Fruit fly (Drosophila melanogaster) whole organism, embryonic: ENCODE measurements around the gene CG3726.

Source experiments
- CG10209 ChIP-seq: fragments of 200-800 bp; sonication (Bioruptor generic); optimal IDR thresholded peaks from 3 replicates; lab custom pipeline; 2017; ENCODE audit warnings: missing biosample characterization, mild to moderate bottlenecking, missing genetic modification characterization, missing genetic modification reagents
- CG11456 ChIP-seq: fragments of 200-800 bp; sonication (Bioruptor generic); IDR thresholded peaks from 3 replicates; pipeline ENCODE4 v1.3.6; 2022; ENCODE audit warnings: missing biosample characterization, missing genetic modification characterization
- CG11504 ChIP-seq: fragments of 200-800 bp; sonication (Bioruptor generic); optimal IDR thresholded peaks from 3 replicates; lab custom pipeline; 2019; ENCODE audit warnings: missing biosample characterization, mild to moderate bottlenecking, missing genetic modification characterization, moderate library complexity
- CG11696 ChIP-seq: fragments of 200-800 bp; sonication (Bioruptor generic); IDR thresholded peaks from 2 replicates; pipeline ENCODE4 v1.3.6; 2022; ENCODE audit warnings: missing biosample characterization, missing genetic modification characterization
- CG12942 ChIP-seq: fragments of 200-800 bp; sonication (Bioruptor generic); optimal IDR thresholded peaks from 3 replicates; lab custom pipeline; 2016; ENCODE audit warnings: missing biosample characterization, missing genetic modification characterization
- CG15601 ChIP-seq: fragments of 200-800 bp; sonication (Bioruptor generic); optimal IDR thresholded peaks from 3 replicates; lab custom pipeline; 2019; ENCODE audit warnings: missing biosample characterization, mild to moderate bottlenecking, missing genetic modification characterization, moderate library complexity
- CG1832 ChIP-seq: fragments of 200-800 bp; sonication (Bioruptor generic); optimal IDR thresholded peaks from 2 replicates; lab custom pipeline; 2017; ENCODE audit warnings: missing biosample characterization, mild to moderate bottlenecking, missing genetic modification characterization, inconsistent platforms
- CG2120 ChIP-seq: fragments of 200-800 bp; sonication (Bioruptor generic); optimal IDR thresholded peaks from 3 replicates; lab custom pipeline; 2016; ENCODE audit warnings: missing biosample characterization, missing genetic modification characterization
- CG3838 ChIP-seq: fragments of 200-800 bp; sonication (Bioruptor generic); optimal IDR thresholded peaks from 3 replicates; lab custom pipeline; 2016; ENCODE audit warnings: missing biosample characterization, missing genetic modification characterization
- CG4707 ChIP-seq: fragments of 200-800 bp; sonication (Bioruptor generic); optimal IDR thresholded peaks from 2 replicates; lab custom pipeline; 2018; ENCODE audit warnings: missing biosample characterization, mild to moderate bottlenecking, missing genetic modification characterization, moderate library complexity
- CG4730 ChIP-seq: fragments of 200-800 bp; sonication (Bioruptor generic); IDR thresholded peaks from 2 replicates; pipeline ENCODE4 v1.3.6; 2022; ENCODE audit warnings: missing biosample characterization, missing genetic modification characterization
- CG5245 ChIP-seq: fragments of 200-800 bp; sonication (Bioruptor generic); optimal IDR thresholded peaks from 3 replicates; lab custom pipeline; 2016; ENCODE audit warnings: missing biosample characterization, missing genetic modification characterization
- CG7786 ChIP-seq: fragments of 200-800 bp; sonication (Bioruptor generic); optimal IDR thresholded peaks from 2 replicates; lab custom pipeline; 2016; ENCODE audit warnings: missing biosample characterization, missing genetic modification characterization
- CG7987 ChIP-seq: fragments of 200-800 bp; sonication (Bioruptor generic); optimal IDR thresholded peaks from 2 replicates; lab custom pipeline; 2018; ENCODE audit warnings: missing biosample characterization, mild to moderate bottlenecking, missing genetic modification characterization, moderate library complexity
- CG8388 ChIP-seq: fragments of 200-800 bp; sonication (Bioruptor generic); optimal IDR thresholded peaks from 2 replicates; lab custom pipeline; 2019; ENCODE audit warnings: missing biosample characterization, mild to moderate bottlenecking, missing genetic modification characterization, moderate library complexity
- Dek ChIP-seq: fragments of 200-800 bp; sonication (Bioruptor generic); optimal IDR thresholded peaks from 3 replicates; lab custom pipeline; 2019; ENCODE audit warnings: missing biosample characterization, mild to moderate bottlenecking, missing genetic modification characterization, moderate library complexity
- Dip3 ChIP-seq: fragments of 200-800 bp; sonication (Bioruptor generic); optimal IDR thresholded peaks from 3 replicates; lab custom pipeline; 2016; ENCODE audit warnings: missing biosample characterization, missing genetic modification characterization
- Doc2 ChIP-seq: fragments of 200-800 bp; sonication (Bioruptor generic); IDR thresholded peaks from 2 replicates; pipeline ENCODE4 v1.3.6; 2022; ENCODE audit warnings: missing biosample characterization, missing genetic modification characterization
- Elba2 ChIP-seq: fragments of 200-800 bp; sonication (Bioruptor generic); optimal IDR thresholded peaks from 3 replicates; lab custom pipeline; 2016; ENCODE audit warnings: missing biosample characterization, missing genetic modification characterization
- Gug ChIP-seq: fragments of 200-800 bp; sonication (Bioruptor generic); IDR thresholded peaks from 4 replicates; pipeline ENCODE4 v1.3.6; 2022; ENCODE audit warnings: missing biosample characterization, missing genetic modification characterization
- HLH4C ChIP-seq: fragments of 200-800 bp; sonication (Bioruptor generic); IDR thresholded peaks from 3 replicates; pipeline ENCODE4 v1.3.6; 2022; ENCODE audit warnings: missing biosample characterization, missing genetic modification characterization; ENCODE audit not compliant: partially characterized antibody
- Hmr ChIP-seq: fragments of 200-800 bp; sonication (Bioruptor generic); optimal IDR thresholded peaks from 3 replicates; lab custom pipeline; 2017; ENCODE audit warnings: mild to moderate bottlenecking, missing biosample characterization, missing genetic modification reagents, missing genetic modification characterization
- Jarid2 ChIP-seq: fragments of 200-800 bp; sonication (Bioruptor generic); optimal IDR thresholded peaks from 3 replicates; lab custom pipeline; 2017; ENCODE audit warnings: mild to moderate bottlenecking, missing biosample characterization, missing genetic modification reagents, missing genetic modification characterization
- Kr ChIP-seq: fragments of 200-800 bp; sonication (Bioruptor generic); optimal IDR thresholded peaks from 2 replicates; lab custom pipeline; 2017; ENCODE audit warnings: missing biosample characterization, mild to moderate bottlenecking, missing genetic modification characterization
- Mad ChIP-seq: fragments of 200-800 bp; sonication (Bioruptor generic); optimal IDR thresholded peaks from 2 replicates; lab custom pipeline; 2016; ENCODE audit warnings: missing biosample characterization, missing genetic modification characterization
- Nf-YC ChIP-seq: fragments of 200-800 bp; optimal IDR thresholded peaks from 3 replicates; lab custom pipeline; 2019; ENCODE audit warnings: missing biosample characterization, mild to moderate bottlenecking, missing genetic modification characterization, moderate library complexity
- Poxn ChIP-seq: fragments of 200-800 bp; sonication (Bioruptor generic); IDR thresholded peaks from 2 replicates; pipeline ENCODE4 v1.3.6; 2022; ENCODE audit warnings: missing biosample characterization, missing genetic modification characterization
- Rfx ChIP-seq: fragments of 200-800 bp; sonication (Bioruptor generic); IDR thresholded peaks from 2 replicates; pipeline ENCODE4 v1.3.6; 2022; ENCODE audit warnings: missing biosample characterization, missing genetic modification characterization
- Rx ChIP-seq: fragments of 200-800 bp; sonication (Bioruptor generic); IDR thresholded peaks from 2 replicates; pipeline ENCODE4 v1.3.6; 2022; ENCODE audit warnings: missing biosample characterization, missing genetic modification characterization
- Six4 ChIP-seq: fragments of 200-800 bp; sonication (Bioruptor generic); optimal IDR thresholded peaks from 2 replicates; lab custom pipeline; 2016; ENCODE audit warnings: missing biosample characterization, missing genetic modification characterization
- Xbp1 ChIP-seq: fragments of 200-800 bp; sonication (Bioruptor generic); optimal IDR thresholded peaks from 3 replicates; lab custom pipeline; 2016; ENCODE audit warnings: missing biosample characterization, mild to moderate bottlenecking, missing genetic modification characterization
- ab ChIP-seq: fragments of 200-800 bp; sonication (Bioruptor generic); optimal IDR thresholded peaks from 2 replicates; lab custom pipeline; 2016; ENCODE audit warnings: missing biosample characterization, missing genetic modification characterization
- abd-A ChIP-seq: fragments of 200-800 bp; sonication (Bioruptor generic); optimal IDR thresholded peaks from 3 replicates; lab custom pipeline; 2019; ENCODE audit warnings: missing biosample characterization, mild to moderate bottlenecking, missing genetic modification characterization, moderate library complexity
- btn ChIP-seq: fragments of 200-800 bp; sonication (Bioruptor generic); optimal IDR thresholded peaks from 2 replicates; lab custom pipeline; 2016; ENCODE audit warnings: missing biosample characterization, missing genetic modification characterization
- chm ChIP-seq: fragments of 200-800 bp; sonication (Bioruptor generic); IDR thresholded peaks from 2 replicates; pipeline ENCODE4 v1.3.6; 2022; ENCODE audit warnings: missing biosample characterization, missing genetic modification characterization
- ems ChIP-seq: fragments of 200-800 bp; sonication (Bioruptor generic); optimal IDR thresholded peaks from 3 replicates; lab custom pipeline; 2016; ENCODE audit warnings: missing biosample characterization, missing genetic modification characterization
- ftz-f1 ChIP-seq: fragments of 200-800 bp; sonication (Bioruptor generic); optimal IDR thresholded peaks from 2 replicates; lab custom pipeline; 2016; ENCODE audit warnings: missing biosample characterization, missing genetic modification characterization
- fu2 ChIP-seq: fragments of 200-800 bp; sonication (Bioruptor generic); optimal IDR thresholded peaks from 2 replicates; lab custom pipeline; 2016; ENCODE audit warnings: missing biosample characterization, missing genetic modification characterization
- gcm ChIP-seq: fragments of 200-800 bp; sonication (Bioruptor generic); optimal IDR thresholded peaks from 2 replicates; lab custom pipeline; 2019; ENCODE audit warnings: missing biosample characterization, mild to moderate bottlenecking, missing genetic modification characterization, moderate library complexity
- hb ChIP-seq: fragments of 200-800 bp; sonication (Bioruptor generic); IDR thresholded peaks from 3 replicates; pipeline ENCODE4 v1.3.6; 2022; ENCODE audit warnings: missing biosample characterization, missing genetic modification characterization; ENCODE audit not compliant: partially characterized antibody
- jing ChIP-seq: fragments of 200-800 bp; sonication (Bioruptor generic); optimal IDR thresholded peaks from 2 replicates; lab custom pipeline; 2018; ENCODE audit warnings: missing biosample characterization, mild to moderate bottlenecking, missing genetic modification characterization
- jumu ChIP-seq: fragments of 200-800 bp; sonication (Bioruptor generic); optimal IDR thresholded peaks from 3 replicates; lab custom pipeline; 2016; ENCODE audit warnings: missing biosample characterization, missing genetic modification characterization
- lab ChIP-seq: fragments of 200-800 bp; sonication (Bioruptor generic); optimal IDR thresholded peaks from 3 replicates; lab custom pipeline; 2017; ENCODE audit warnings: missing biosample characterization, missing genetic modification characterization, mild to moderate bottlenecking, moderate library complexity, missing genetic modification reagents
- lbe ChIP-seq: fragments of 200-800 bp; sonication (Bioruptor generic); optimal IDR thresholded peaks from 2 replicates; lab custom pipeline; 2016; ENCODE audit warnings: missing biosample characterization, mild to moderate bottlenecking, missing genetic modification characterization
- lilli ChIP-seq: fragments of 200-800 bp; sonication (Bioruptor generic); optimal IDR thresholded peaks from 3 replicates; lab custom pipeline; 2016; ENCODE audit warnings: missing biosample characterization, missing genetic modification characterization
- luna ChIP-seq: fragments of 200-800 bp; sonication (Bioruptor generic); optimal IDR thresholded peaks from 2 replicates; lab custom pipeline; 2016; ENCODE audit warnings: missing biosample characterization, missing genetic modification characterization
- pho ChIP-seq: fragments of 200-800 bp; sonication (Bioruptor generic); optimal IDR thresholded peaks from 2 replicates; lab custom pipeline; 2016; ENCODE audit warnings: missing biosample characterization, missing genetic modification characterization
- pum ChIP-seq: fragments of 200-800 bp; sonication (Bioruptor generic); optimal IDR thresholded peaks from 2 replicates; lab custom pipeline; 2016; ENCODE audit warnings: missing biosample characterization, missing genetic modification characterization
- pzg ChIP-seq: fragments of 200-800 bp; sonication (Bioruptor generic); optimal IDR thresholded peaks from 3 replicates; lab custom pipeline; 2018; ENCODE audit warnings: missing biosample characterization, mild to moderate bottlenecking, missing genetic modification characterization, moderate library complexity
- z ChIP-seq: fragments of 200-800 bp; sonication (Bioruptor generic); IDR thresholded peaks from 3 replicates; pipeline ENCODE4 v1.3.6; 2022; ENCODE audit warnings: missing biosample characterization, missing genetic modification characterization

CG3726 gene

dm6 chrX:5895821-5896550 lies 20.9 kb upstream of the CG3726 start (continued):
- TF ChIP-seq CG2120 (GFP tag; lab: Kevin White, UChicago) (peak; percentile 72), CG11504 (tag; lab: Kevin White, UChicago) (peak; percentile 92), CG4707 (GFP tag; lab: Kevin White, UChicago) (peak; percentile 74), jumu (peak; percentile 91), luna (GFP tag; lab: Kevin White, UChicago) (no peak), lbe (GFP tag; lab: Kevin White, UChicago) (peak; percentile 90), Hmr (GFP tag; lab: Kevin White, UChicago) (peak; percentile 82), CG5245 (GFP tag; lab: Kevin White, UChicago) (peak; percentile 94), Nf-YC (tag; lab: Kevin White, UChicago) (peak; percentile 48), Xbp1 (GFP tag; lab: Kevin White, UChicago) (peak; percentile 91), pho (GFP tag; lab: Kevin White, UChicago) (peak; percentile 72), Dip3 (GFP tag; lab: Kevin White, UChicago) (peak; percentile 70), CG7786 (peak; percentile 88), CG11456 (peak; percentile 86), HLH4C (GFP tag; lab: Robert Waterston, UW) (no peak), ftz-f1 (GFP tag; lab: Kevin White, UChicago) (no peak), chm (peak; percentile 91), abd-A (no peak), CG1832 (no peak), ems (GFP tag; lab: Kevin White, UChicago) (peak; percentile 88), CG7987 (GFP tag; lab: Kevin White, UChicago) (peak; percentile 58), CG15601 (tag; lab: Kevin White, UChicago) (peak; percentile 86), CG8388 (GFP tag; lab: Kevin White, UChicago) (peak; percentile 89), Doc2 (GFP tag; lab: Robert Waterston, UW) (peak; percentile 39; the same call in 1 of the 2 replicates), gcm (GFP tag; lab: Kevin White, UChicago) (peak; percentile 79), CG12942 (GFP tag; lab: Kevin White, UChicago) (peak; percentile 82), Poxn (GFP tag; lab: Robert Waterston, UW) (no peak), Dek (tag; lab: Kevin White, UChicago) (peak; percentile 80), Rx (peak; percentile 92), jing (GFP tag; lab: Kevin White, UChicago) (peak; percentile 88), btn (GFP tag; lab: Kevin White, UChicago) (peak; percentile 82), CG3838 (peak; percentile 44), Rfx (GFP tag; lab: Robert Waterston, UW) (peak; percentile 83), Six4 (GFP tag; lab: Kevin White, UChicago) (peak; percentile 91), fu2 (GFP tag; lab: Kevin White, UChicago) (peak; percentile 68), Gug (GFP tag; lab: Robert Waterston, UW) (peak; percentile 88), z (GFP tag; lab: Robert Waterston, UW) (peak; percentile 88; the same call in 2 of the 3 replicates), pum (GFP tag; lab: Kevin White, UChicago) (peak; percentile 82), Elba2 (GFP tag; lab: Kevin White, UChicago) (peak; percentile 6), Mad (peak; percentile 69), pzg (no peak), CG4730 (GFP tag; lab: Robert Waterston, UW) (peak; percentile 78), Jarid2 (GFP tag; lab: Kevin White, UChicago) (peak; percentile 65), lilli (GFP tag; lab: Kevin White, UChicago) (peak; percentile 79), Kr (no peak), CG11696 (GFP tag; lab: Robert Waterston, UW) (peak; percentile 96), CG10209 (GFP tag; lab: Kevin White, UChicago) (peak; percentile 89), ab (peak; percentile 71), hb (no peak), lab (GFP tag; lab: Kevin White, UChicago) (peak; percentile 93)
